Fruit fly (Drosophila melanogaster) S2 (cell line): Measurements from ENCODE around the gene CG15408.

Experiments used
- CG8478 ChIP-seq: fragments of >200 bp; optimal IDR thresholded peaks from 2 replicates; lab custom pipeline; 2018
- CTCF ChIP-seq, 2 experiments: fragments of >200 bp; optimal IDR thresholded peaks; 2 replicates each; lab custom pipeline; 2018

DNA sequence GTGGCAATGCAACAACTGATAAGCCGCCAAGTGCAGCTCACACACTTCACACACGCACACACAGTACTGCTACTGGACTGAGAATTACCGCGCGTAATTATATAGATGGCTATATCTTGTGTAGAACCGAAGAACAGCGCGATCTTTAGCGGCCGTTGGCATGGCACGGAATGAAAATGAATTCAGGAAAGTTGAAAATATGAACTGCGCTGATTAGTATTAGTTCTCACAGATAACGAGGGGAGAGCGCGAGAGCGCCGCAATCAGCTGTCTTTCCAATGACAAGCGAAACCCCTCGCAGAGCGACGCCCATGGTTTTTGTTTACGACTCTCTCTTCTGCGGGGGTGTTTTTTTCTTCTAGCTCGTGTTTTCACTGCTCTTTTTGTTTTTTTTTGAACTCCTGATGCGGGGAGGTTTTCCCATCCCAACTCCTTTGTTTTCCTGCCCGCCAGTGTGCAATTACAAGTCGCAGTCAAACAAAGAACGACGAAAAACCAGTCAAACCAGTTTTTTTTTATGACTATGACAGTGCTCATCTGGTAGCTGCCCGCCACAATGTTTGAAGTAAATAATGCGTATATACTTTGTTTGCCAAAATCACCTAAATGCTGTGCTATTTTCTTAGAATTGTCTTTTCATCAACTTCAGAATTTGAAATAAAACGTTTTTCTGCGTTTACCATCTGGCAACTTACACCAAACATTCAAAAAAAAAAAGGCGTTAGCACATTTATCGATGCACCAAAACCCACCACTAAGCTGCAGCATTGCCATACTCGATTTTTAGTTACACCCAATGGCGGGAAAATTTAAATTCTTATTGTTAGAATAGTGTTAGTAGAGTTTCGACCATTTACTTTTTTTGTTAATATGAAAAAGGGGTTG lies 29.4 kb upstream of the CG15408 start, which contains the start of gene CG9663:
- TF ChIP-seq CG8478 (lab: Kevin White, UChicago): no peak
- peak in 1 of 2 experiments; percentile 29 for TF ChIP-seq CTCF (optimal IDR thresholded peaks at IDR 0.05; lab: Kevin White, UChicago)
